Fruit fly (Drosophila melanogaster) whole organism, embryonic: Measurements from ENCODE around the gene Rrp46.
A peak's percentile ranks its signal among the peaks of the same experiment; 100 is the strongest.

Source experiments
- CG10959 ChIP-seq: fragments of 200-800 bp; sonication (Bioruptor generic); IDR thresholded peaks from 2 replicates; pipeline ENCODE4 v1.3.6; 2022; ENCODE audit warnings: missing biosample characterization, missing genetic modification characterization
- CG10979 ChIP-seq: fragments of 200-800 bp; sonication (Bioruptor generic); optimal IDR thresholded peaks from 2 replicates; lab custom pipeline; 2018; ENCODE audit warnings: missing biosample characterization, mild to moderate bottlenecking, missing genetic modification characterization, moderate library complexity
- CG11504 ChIP-seq: fragments of 200-800 bp; sonication (Bioruptor generic); optimal IDR thresholded peaks from 3 replicates; lab custom pipeline; 2019; ENCODE audit warnings: missing biosample characterization, mild to moderate bottlenecking, missing genetic modification characterization, moderate library complexity
- CG12391 ChIP-seq: fragments of 200-800 bp; sonication (Bioruptor generic); optimal IDR thresholded peaks from 3 replicates; lab custom pipeline; 2018; ENCODE audit warnings: missing biosample characterization, mild to moderate bottlenecking, missing genetic modification characterization, moderate library complexity
- CG14667 ChIP-seq: fragments of 200-800 bp; sonication (Bioruptor generic); IDR thresholded peaks from 2 replicates; pipeline ENCODE4 v1.3.6; 2022; ENCODE audit warnings: missing biosample characterization, missing genetic modification characterization
- CG15696 ChIP-seq: fragments of 200-800 bp; sonication (Bioruptor generic); optimal IDR thresholded peaks from 2 replicates; lab custom pipeline; 2019; ENCODE audit warnings: missing biosample characterization, mild to moderate bottlenecking, missing genetic modification characterization, moderate library complexity
- CG17328 ChIP-seq: fragments of 200-800 bp; sonication (Bioruptor generic); IDR thresholded peaks from 2 replicates; pipeline ENCODE4 v1.3.6; 2022; ENCODE audit warnings: missing biosample characterization, missing genetic modification characterization
- CG18262 ChIP-seq: fragments of 200-800 bp; optimal IDR thresholded peaks from 3 replicates; lab custom pipeline; 2019; ENCODE audit warnings: missing biosample characterization, mild to moderate bottlenecking, missing genetic modification characterization, moderate library complexity
- CG1832 ChIP-seq: fragments of 200-800 bp; sonication (Bioruptor generic); optimal IDR thresholded peaks from 2 replicates; lab custom pipeline; 2017; ENCODE audit warnings: missing biosample characterization, mild to moderate bottlenecking, missing genetic modification characterization, inconsistent platforms
- CG33557 ChIP-seq: fragments of 200-800 bp; sonication (Bioruptor generic); optimal IDR thresholded peaks from 2 replicates; lab custom pipeline; 2019; ENCODE audit warnings: missing biosample characterization, mild to moderate bottlenecking, missing genetic modification characterization, moderate library complexity
- CG3407 ChIP-seq: fragments of 200-800 bp; sonication (Bioruptor generic); optimal IDR thresholded peaks from 2 replicates; lab custom pipeline; 2018; ENCODE audit warnings: missing biosample characterization, mild to moderate bottlenecking, missing genetic modification characterization
- CG4820 ChIP-seq: fragments of 200-800 bp; sonication (Bioruptor generic); optimal IDR thresholded peaks from 3 replicates; lab custom pipeline; 2016; ENCODE audit warnings: missing biosample characterization, missing genetic modification characterization
- CG6254 ChIP-seq: fragments of 200-800 bp; sonication (Bioruptor generic); optimal IDR thresholded peaks from 3 replicates; lab custom pipeline; 2017; ENCODE audit warnings: mild to moderate bottlenecking, missing biosample characterization, missing genetic modification reagents, missing genetic modification characterization
- CG6689 ChIP-seq: fragments of 200-800 bp; sonication (Bioruptor generic); IDR thresholded peaks from 2 replicates; pipeline ENCODE4 v1.3.6; 2022; ENCODE audit warnings: missing biosample characterization, missing genetic modification characterization
- CG8089 ChIP-seq: fragments of 200-800 bp; sonication (Bioruptor generic); optimal IDR thresholded peaks from 3 replicates; lab custom pipeline; 2016; ENCODE audit warnings: missing biosample characterization, missing genetic modification characterization
- CG8765 ChIP-seq: fragments of 200-800 bp; sonication (Bioruptor generic); IDR thresholded peaks from 2 replicates; pipeline ENCODE4 v1.3.6; 2022; ENCODE audit warnings: missing biosample characterization, missing genetic modification characterization
- CG9727 ChIP-seq: fragments of 200-800 bp; sonication (Bioruptor generic); optimal IDR thresholded peaks from 3 replicates; lab custom pipeline; 2017; ENCODE audit warnings: missing biosample characterization, mild to moderate bottlenecking, missing genetic modification characterization
- D ChIP-seq, 2 experiments: fragments of 200-800 bp in 1 of 2; fragments of >200 bp in 1 of 2; sonication (Bioruptor generic) in 1 of 2; optimal IDR thresholded peaks; 2 replicates in 1 of 2; 3 replicates in 1 of 2; lab custom pipeline; 2017; ENCODE audit warnings: mild to moderate bottlenecking in 1 of 2, missing biosample characterization in 1 of 2, missing genetic modification characterization in 1 of 2, missing genetic modification reagents in 1 of 2
- Dad ChIP-seq: fragments of 200-800 bp; sonication (Bioruptor generic); optimal IDR thresholded peaks from 3 replicates; lab custom pipeline; 2016; ENCODE audit warnings: missing biosample characterization, missing genetic modification characterization
- Dref ChIP-seq: fragments of 200-800 bp; sonication (Bioruptor generic); IDR thresholded peaks from 2 replicates; pipeline ENCODE4 v1.3.6; 2022; ENCODE audit warnings: missing biosample characterization, missing genetic modification characterization
- Hr39 ChIP-seq: fragments of >200 bp; optimal IDR thresholded peaks from 2 replicates; lab custom pipeline; 2017
- Lhr ChIP-seq: fragments of 200-800 bp; sonication (Bioruptor generic); optimal IDR thresholded peaks from 3 replicates; lab custom pipeline; 2017; ENCODE audit warnings: mild to moderate bottlenecking, missing biosample characterization, missing genetic modification reagents, missing genetic modification characterization
- Ptx1 ChIP-seq: fragments of 200-800 bp; sonication (Bioruptor generic); IDR thresholded peaks from 2 replicates; pipeline ENCODE4 v1.3.6; 2022; ENCODE audit warnings: missing biosample characterization, missing genetic modification characterization
- Side ChIP-seq: fragments of 200-800 bp; sonication (Bioruptor generic); optimal IDR thresholded peaks from 2 replicates; lab custom pipeline; 2016; ENCODE audit warnings: missing biosample characterization, missing genetic modification characterization
- ab ChIP-seq: fragments of 200-800 bp; sonication (Bioruptor generic); optimal IDR thresholded peaks from 2 replicates; lab custom pipeline; 2016; ENCODE audit warnings: missing biosample characterization, missing genetic modification characterization
- al ChIP-seq: fragments of 200-800 bp; sonication (Bioruptor generic); IDR thresholded peaks from 2 replicates; pipeline ENCODE4 v1.3.6; 2022; ENCODE audit warnings: missing biosample characterization, missing genetic modification characterization
- az2 ChIP-seq: fragments of 200-800 bp; sonication (Bioruptor generic); optimal IDR thresholded peaks from 3 replicates; lab custom pipeline; 2016; ENCODE audit warnings: missing biosample characterization, missing genetic modification characterization
- chif ChIP-seq, 2 experiments: fragments of 200-800 bp; sonication (Bioruptor generic); optimal IDR thresholded peaks; 3 replicates each; lab custom pipeline; 2016; ENCODE audit warnings: missing biosample characterization in 2 of 2, missing genetic modification characterization in 2 of 2
- ci ChIP-seq: fragments of 200-800 bp; sonication (Bioruptor generic); IDR thresholded peaks from 3 replicates; pipeline ENCODE4 v1.3.6; 2022; ENCODE audit warnings: missing biosample characterization, missing genetic modification characterization
- dan ChIP-seq: fragments of 200-800 bp; sonication (Bioruptor generic); IDR thresholded peaks from 2 replicates; pipeline ENCODE4 v1.3.6; 2022; ENCODE audit warnings: missing biosample characterization, missing genetic modification characterization
- dysf ChIP-seq: fragments of 200-800 bp; sonication (Bioruptor generic); IDR thresholded peaks from 3 replicates; pipeline ENCODE4 v1.3.6; 2022; ENCODE audit warnings: missing biosample characterization, missing genetic modification characterization
- fu2 ChIP-seq: fragments of 200-800 bp; sonication (Bioruptor generic); optimal IDR thresholded peaks from 2 replicates; lab custom pipeline; 2016; ENCODE audit warnings: missing biosample characterization, missing genetic modification characterization
- gsb-n ChIP-seq: fragments of 200-800 bp; sonication (Bioruptor generic); optimal IDR thresholded peaks from 3 replicates; lab custom pipeline; 2018; ENCODE audit warnings: missing biosample characterization, mild to moderate bottlenecking, missing genetic modification characterization
- hkb ChIP-seq, 2 experiments: fragments of 200-800 bp in 1 of 2; fragments of >200 bp in 1 of 2; sonication (Bioruptor generic) in 1 of 2; IDR thresholded peaks in 1 of 2; optimal IDR thresholded peaks in 1 of 2; 2 replicates each; pipeline versions ENCODE4 v1.3.6 to Lab custom; 2017 to 2022; ENCODE audit warnings: missing biosample characterization in 1 of 2, missing genetic modification characterization in 1 of 2
- lmd ChIP-seq: fragments of 200-800 bp; sonication (Bioruptor generic); IDR thresholded peaks from 2 replicates; pipeline ENCODE4 v1.3.6; 2022; ENCODE audit warnings: missing biosample characterization, missing genetic modification characterization
- lola ChIP-seq, 3 experiments: fragments of >200 bp in 2 of 3; fragments of 200-800 bp in 1 of 3; sonication (Bioruptor generic) in 1 of 3; optimal IDR thresholded peaks; 2 replicates each; lab custom pipeline; 2017 to 2019; ENCODE audit warnings: missing biosample characterization in 3 of 3, missing genetic modification characterization in 3 of 3, mild to moderate bottlenecking in 1 of 3, moderate library complexity in 1 of 3
- nerfin-1 ChIP-seq: fragments of 200-800 bp; sonication (Bioruptor generic); optimal IDR thresholded peaks from 3 replicates; lab custom pipeline; 2019; ENCODE audit warnings: missing biosample characterization, mild to moderate bottlenecking, missing genetic modification characterization, moderate library complexity
- nmo ChIP-seq: fragments of 200-800 bp; sonication (Bioruptor generic); optimal IDR thresholded peaks from 2 replicates; lab custom pipeline; 2018; ENCODE audit warnings: missing biosample characterization, mild to moderate bottlenecking, missing genetic modification characterization, moderate library complexity
- peb ChIP-seq: fragments of 200-800 bp; sonication (Bioruptor generic); IDR thresholded peaks from 2 replicates; pipeline ENCODE4 v1.3.6; 2022; ENCODE audit warnings: missing biosample characterization, missing genetic modification characterization
- phol ChIP-seq: fragments of 200-800 bp; sonication (Bioruptor generic); optimal IDR thresholded peaks from 3 replicates; lab custom pipeline; 2018; ENCODE audit warnings: missing biosample characterization, mild to moderate bottlenecking, missing genetic modification characterization, moderate library complexity
- pros ChIP-seq: fragments of 200-800 bp; sonication (Bioruptor generic); optimal IDR thresholded peaks from 3 replicates; lab custom pipeline; 2019; ENCODE audit warnings: missing biosample characterization, mild to moderate bottlenecking, missing genetic modification characterization, moderate library complexity
- row ChIP-seq: fragments of 200-800 bp; sonication (Bioruptor generic); IDR thresholded peaks from 3 replicates; pipeline ENCODE4 v1.3.6; 2022; ENCODE audit warnings: missing biosample characterization, missing genetic modification characterization
- sens ChIP-seq: fragments of 200-800 bp; sonication (Bioruptor generic); peaks from one replicate; lab custom pipeline; 2016; ENCODE audit warnings: missing biosample characterization, missing genetic modification characterization
- sima ChIP-seq: fragments of 200-800 bp; sonication (Bioruptor generic); optimal IDR thresholded peaks from 2 replicates; lab custom pipeline; 2016; ENCODE audit warnings: missing biosample characterization, missing genetic modification characterization
- tgo ChIP-seq: fragments of 200-800 bp; sonication (Bioruptor generic); IDR thresholded peaks from 3 replicates; pipeline ENCODE4 v1.3.6; 2022; ENCODE audit warnings: missing biosample characterization, missing genetic modification characterization
- vfl ChIP-seq: fragments of 200-800 bp; sonication (Bioruptor generic); optimal IDR thresholded peaks from 2 replicates; lab custom pipeline; 2016; ENCODE audit warnings: missing biosample characterization, missing genetic modification characterization
- wdn ChIP-seq: fragments of 200-800 bp; sonication (Bioruptor generic); IDR thresholded peaks from 2 replicates; pipeline ENCODE4 v1.3.6; 2022; ENCODE audit warnings: missing biosample characterization, missing genetic modification characterization
- zen ChIP-seq: fragments of 200-800 bp; sonication (Bioruptor generic); optimal IDR thresholded peaks from 3 replicates; lab custom pipeline; 2018; ENCODE audit warnings: missing biosample characterization, mild to moderate bottlenecking, missing genetic modification characterization, moderate library complexity

Rrp46 gene

dm6 chr3R:10369799-10370198, 43.3 kb upstream of the Rrp46 start:
- TF ChIP-seq CG10959 (0 out of 2 replicates have a peak, but pooled peaks have one; percentile 34), Lhr (GFP tag; lab: Kevin White, UChicago) (no peak), CG8765 (GFP tag; lab: Robert Waterston, UW) (no peak)

dm6 chr3R:10370495-10370894, 42.6 kb upstream of the Rrp46 start:
- TF ChIP-seq lola (GFP tag; optimal IDR thresholded peaks at IDR 0.05; lab: Kevin White, UChicago) = peak in 1 of 3 experiments; percentile 68
- TF ChIP-seq chif (GFP tag; optimal IDR thresholded peaks at IDR 0.05; lab: Kevin White, UChicago) = peak in 1 of 2 experiments; percentile 19
- TF ChIP-seq D (optimal IDR thresholded peaks at IDR 0.05; lab: Kevin White, UChicago) = no peak
- peak; percentile 20 for TF ChIP-seq D (GFP tag; optimal IDR thresholded peaks at IDR 0.05; lab: Kevin White, UChicago)
- no peak for TF ChIP-seq al (GFP tag; lab: Robert Waterston, UW)
- no peak for TF ChIP-seq hkb (optimal IDR thresholded peaks at IDR 0.05; lab: Kevin White, UChicago)
- TF ChIP-seq hkb (GFP tag; IDR thresholded peaks at IDR 0.05; lab: Robert Waterston, UW) = 0 out of 2 replicates have a peak, but pooled peaks have one; percentile 22
- peak; percentile 52 for TF ChIP-seq phol (tag; lab: Kevin White, UChicago)
- TF ChIP-seq CG8089 (GFP tag; lab: Kevin White, UChicago) = no peak
- peak; percentile 24 for TF ChIP-seq CG4820
- TF ChIP-seq CG15696 (tag; lab: Kevin White, UChicago) = peak; percentile 29
- TF ChIP-seq lmd (GFP tag; lab: Robert Waterston, UW) = no peak
- TF ChIP-seq Hr39 (lab: Kevin White, UChicago) = no peak
- TF ChIP-seq CG6689 (GFP tag; lab: Robert Waterston, UW) = peak; percentile 32; the same call in 1 of the 2 replicates
- peak; percentile 20; the same call in 1 of the 2 replicates for TF ChIP-seq Ptx1 (GFP tag; lab: Robert Waterston, UW)
- no peak for TF ChIP-seq Side (GFP tag; lab: Kevin White, UChicago)
- TF ChIP-seq CG10959 = peak; percentile 27; the same call in 1 of the 2 replicates
- peak; percentile 70 for TF ChIP-seq sens
- no peak for TF ChIP-seq wdn
- peak; percentile 33 for TF ChIP-seq CG9727
- 0 out of 2 replicates have a peak, but pooled peaks have one; percentile 22 for TF ChIP-seq CG17328 (GFP tag; lab: Robert Waterston, UW)
- peak; percentile 25; the same call in 1 of the 3 replicates for TF ChIP-seq tgo (GFP tag; lab: Robert Waterston, UW)
- 0 out of 2 replicates have a peak, but pooled peaks have one; percentile 27 for TF ChIP-seq CG14667
- no peak for TF ChIP-seq sima (GFP tag; lab: Kevin White, UChicago)
- peak; percentile 61 for TF ChIP-seq CG18262 (tag; lab: Kevin White, UChicago)
- peak; percentile 49 for TF ChIP-seq CG11504
- TF ChIP-seq Dref (GFP tag; lab: Robert Waterston, UW) = no peak
- TF ChIP-seq dysf (GFP tag; lab: Robert Waterston, UW) = peak; percentile 23; the same call in 1 of the 3 replicates
- TF ChIP-seq gsb-n = peak; percentile 40
- TF ChIP-seq CG3407 = no peak
- TF ChIP-seq CG33557 (GFP tag; lab: Kevin White, UChicago) = peak; percentile 30
- no peak for TF ChIP-seq ci
- TF ChIP-seq CG6254 = peak; percentile 40
- TF ChIP-seq pros = peak; percentile 29
- no peak for TF ChIP-seq CG1832 (GFP tag; lab: Kevin White, UChicago)
- peak; percentile 28 for TF ChIP-seq az2 (GFP tag; lab: Kevin White, UChicago)
- no peak for TF ChIP-seq fu2 (GFP tag; lab: Kevin White, UChicago)
- TF ChIP-seq peb (GFP tag; lab: Robert Waterston, UW) = no peak
- TF ChIP-seq CG12391 (tag; lab: Kevin White, UChicago) = peak; percentile 35
- peak; percentile 43 for TF ChIP-seq nmo
- peak; percentile 78 for TF ChIP-seq zen
- no peak for TF ChIP-seq dan
- no peak for TF ChIP-seq ab (GFP tag; lab: Kevin White, UChicago)
- TF ChIP-seq nerfin-1 (tag; lab: Kevin White, UChicago) = peak; percentile 61
- TF ChIP-seq Dad (GFP tag; lab: Kevin White, UChicago) = no peak
- no peak for TF ChIP-seq vfl (GFP tag; lab: Kevin White, UChicago)
- peak; percentile 49; the same call in 2 of the 3 replicates for TF ChIP-seq row (GFP tag; lab: Robert Waterston, UW)
- peak; percentile 66 for TF ChIP-seq CG10979 (tag; lab: Kevin White, UChicago)
